Fruit fly (Drosophila melanogaster): ENCODE measurements around the gene Prp5.

The Prp5 gene

dm6 chrX:15296969-15297816 lies 47.8 kb upstream of the Prp5 start, which contains the start of gene gce (continued):
- no peak for TF ChIP-seq CG1621 (tag; optimal IDR thresholded peaks at IDR 0.05)
- no peak for TF ChIP-seq CG11294 (GFP tag; IDR thresholded peaks at IDR 0.05)
- no peak for TF ChIP-seq CG6808 (GFP tag; optimal IDR thresholded peaks at IDR 0.05)
- no peak for TF ChIP-seq dac (GFP tag; optimal IDR thresholded peaks at IDR 0.05)
- no peak for TF ChIP-seq Sox102F (GFP tag; optimal IDR thresholded peaks at IDR 0.05)
- no peak for TF ChIP-seq Eip93F (GFP tag; optimal IDR thresholded peaks at IDR 0.05)
- TF ChIP-seq CG32006 (GFP tag; optimal IDR thresholded peaks at IDR 0.05) = peak; percentile 42
- no peak for TF ChIP-seq spab (GFP tag; optimal IDR thresholded peaks at IDR 0.05)
- no peak for TF ChIP-seq fkh (GFP tag; optimal IDR thresholded peaks at IDR 0.05)
- TF ChIP-seq esn (GFP tag; optimal IDR thresholded peaks at IDR 0.05) = peak; percentile 16
- TF ChIP-seq CG8632 (GFP tag; optimal IDR thresholded peaks at IDR 0.05) = no peak
- TF ChIP-seq CG16779 (tag; optimal IDR thresholded peaks at IDR 0.05) = no peak
- peak; percentile 35 for TF ChIP-seq CG34406 (GFP tag; optimal IDR thresholded peaks at IDR 0.05)
- TF ChIP-seq Hr4 (GFP tag; optimal IDR thresholded peaks at IDR 0.05) = no peak

dm6 chrX:15297963-15298297 lies 47.0 kb upstream of the Prp5 start:
- TF ChIP-seq CG9139 (GFP tag; optimal IDR thresholded peaks at IDR 0.05) (no peak), CG32006 (GFP tag; optimal IDR thresholded peaks at IDR 0.05) (no peak), CG6854 (GFP tag; optimal IDR thresholded peaks at IDR 0.05) (no peak), CG16779 (tag; optimal IDR thresholded peaks at IDR 0.05) (no peak), Ets21C (GFP tag; optimal IDR thresholded peaks at IDR 0.05) (no peak), CG8632 (GFP tag; optimal IDR thresholded peaks at IDR 0.05) (no peak), acj6 (GFP tag; optimal IDR thresholded peaks at IDR 0.05) (no peak), CG11902 (GFP tag; optimal IDR thresholded peaks at IDR 0.05) (no peak), CG6276 (GFP tag; optimal IDR thresholded peaks at IDR 0.05) (no peak), Sox14 (GFP tag; optimal IDR thresholded peaks at IDR 0.05) (no peak), dac (GFP tag; optimal IDR thresholded peaks at IDR 0.05) (no peak)

- TF ChIP-seq Hr39 (GFP tag; optimal IDR thresholded peaks at IDR 0.05) (peak; percentile 56), Sox15 (GFP tag; optimal IDR thresholded peaks at IDR 0.05) (peak; percentile 89), Blimp-1 (GFP tag; optimal IDR thresholded peaks at IDR 0.05) (peak; percentile 70), Eip75B (GFP tag; optimal IDR thresholded peaks at IDR 0.05) (peak; percentile 67), CG10669 (GFP tag; optimal IDR thresholded peaks at IDR 0.05) (peak; percentile 87), Smox (GFP tag; optimal IDR thresholded peaks at IDR 0.05) (peak; percentile 78), CG4318 (GFP tag; optimal IDR thresholded peaks at IDR 0.05) (peak; percentile 96), pdm3 (GFP tag; optimal IDR thresholded peaks at IDR 0.05) (peak; percentile 83), CG7368 (GFP tag; optimal IDR thresholded peaks at IDR 0.05) (peak; percentile 82), CG6808 (GFP tag; optimal IDR thresholded peaks at IDR 0.05) (peak; percentile 83), CG3919 (GFP tag; optimal IDR thresholded peaks at IDR 0.05) (peak; percentile 87), dsx (GFP tag; optimal IDR thresholded peaks at IDR 0.05; ENCODE audit: poor library complexity, severe bottlenecking) (peak; percentile 83), CG31627 (GFP tag; optimal IDR thresholded peaks at IDR 0.05) (peak; percentile 74), CG8319 (GFP tag; optimal IDR thresholded peaks at IDR 0.05) (peak; percentile 82), ss (GFP tag; optimal IDR thresholded peaks at IDR 0.05) (peak; percentile 69 to 87), Eip78C (GFP tag) (peak; percentile 93), topi (GFP tag; optimal IDR thresholded peaks at IDR 0.05) (peak; percentile 76), CG9139 (GFP tag; optimal IDR thresholded peaks at IDR 0.05) (peak; percentile 74), Hr4 (GFP tag; optimal IDR thresholded peaks at IDR 0.05) (peak; percentile 90), CG6792 (GFP tag; optimal IDR thresholded peaks at IDR 0.05) (peak; percentile 88), Eip93F (GFP tag; optimal IDR thresholded peaks at IDR 0.05) (no peak), dac (GFP tag; optimal IDR thresholded peaks at IDR 0.05) (peak; percentile 94), Sox14 (GFP tag; optimal IDR thresholded peaks at IDR 0.05) (peak; percentile 37), eg (GFP tag; IDR thresholded peaks at IDR 0.05) (peak; percentile 93), net (GFP tag; optimal IDR thresholded peaks at IDR 0.05) (peak; percentile 92), vri (GFP tag; optimal IDR thresholded peaks at IDR 0.05) (peak; percentile 63), CG32006 (GFP tag; optimal IDR thresholded peaks at IDR 0.05) (peak; percentile 98), Ets21C (GFP tag; optimal IDR thresholded peaks at IDR 0.05) (peak; percentile 29), CG15336 (GFP tag; IDR thresholded peaks at IDR 0.05) (peak; percentile 97), achi (GFP tag; optimal IDR thresholded peaks at IDR 0.05) (peak; percentile 89), cyc (GFP tag; optimal IDR thresholded peaks at IDR 0.05) (peak; percentile 68)
Observed at dm6 chrX:15298298-15299069, 46.5 kb upstream of the Prp5 start.
